Worm (Caenorhabditis elegans) whole organism, midembryonic: ENCODE data around the gene taf-12.

Source experiments
- T22C8.4 ChIP-seq: fragments of 200-800 bp; sonication (Bioruptor generic); IDR thresholded peaks from 2 replicates; pipeline ENCODE4 v1.3.6; 2022; ENCODE audit warnings: missing genetic modification characterization, missing compliant biosample characterization
- cog-1 ChIP-seq: sonication (generic microtip); optimal IDR thresholded peaks from 2 replicates; lab custom pipeline; 2016; ENCODE audit warnings: missing genetic modification characterization, missing compliant biosample characterization
- flt-1 ChIP-seq: fragments of 200-800 bp; sonication (Bioruptor generic); IDR thresholded peaks from 2 replicates; pipeline ENCODE4 v1.3.6; 2022; ENCODE audit warnings: missing genetic modification characterization, missing compliant biosample characterization
- klf-2 ChIP-seq: fragments of 200-800 bp; sonication (Bioruptor generic); conservative IDR thresholded peaks from 2 replicates; pipeline ENCODE4 v1.3.6; 2022; ENCODE audit warnings: missing genetic modification reagents, missing genetic modification characterization, missing compliant biosample characterization
- med-1 ChIP-seq: sonication (generic microtip); optimal IDR thresholded peaks from 2 replicates; lab custom pipeline; 2017; ENCODE audit warnings: missing genetic modification characterization, mild to moderate bottlenecking, missing compliant biosample characterization, antibody characterized with exemption, missing genetic modification reagents; ENCODE audit not compliant: insufficient read depth
- ref-1 ChIP-seq: fragments of 200-800 bp; sonication (Bioruptor generic); conservative IDR thresholded peaks from 2 replicates; pipeline ENCODE4 v1.3.6; 2022; ENCODE audit warnings: missing genetic modification reagents, missing genetic modification characterization, missing compliant biosample characterization
- tab-1 ChIP-seq: fragments of 200-800 bp; sonication (Bioruptor generic); IDR thresholded peaks from 2 replicates; pipeline ENCODE4 v1.3.6; 2022; ENCODE audit warnings: missing genetic modification characterization, missing compliant biosample characterization
- ztf-23 ChIP-seq: fragments of 200-800 bp; sonication (Bioruptor generic); IDR thresholded peaks from 2 replicates; pipeline ENCODE4 v1.3.6; 2022; ENCODE audit warnings: missing genetic modification reagents, missing genetic modification characterization, missing compliant biosample characterization
- ztf-29 ChIP-seq: fragments of 200-800 bp; sonication (Bioruptor generic); IDR thresholded peaks from 2 replicates; pipeline ENCODE4 v1.3.6; 2022; ENCODE audit warnings: missing genetic modification reagents, missing genetic modification characterization, missing compliant biosample characterization

taf-12 gene

DNA sequence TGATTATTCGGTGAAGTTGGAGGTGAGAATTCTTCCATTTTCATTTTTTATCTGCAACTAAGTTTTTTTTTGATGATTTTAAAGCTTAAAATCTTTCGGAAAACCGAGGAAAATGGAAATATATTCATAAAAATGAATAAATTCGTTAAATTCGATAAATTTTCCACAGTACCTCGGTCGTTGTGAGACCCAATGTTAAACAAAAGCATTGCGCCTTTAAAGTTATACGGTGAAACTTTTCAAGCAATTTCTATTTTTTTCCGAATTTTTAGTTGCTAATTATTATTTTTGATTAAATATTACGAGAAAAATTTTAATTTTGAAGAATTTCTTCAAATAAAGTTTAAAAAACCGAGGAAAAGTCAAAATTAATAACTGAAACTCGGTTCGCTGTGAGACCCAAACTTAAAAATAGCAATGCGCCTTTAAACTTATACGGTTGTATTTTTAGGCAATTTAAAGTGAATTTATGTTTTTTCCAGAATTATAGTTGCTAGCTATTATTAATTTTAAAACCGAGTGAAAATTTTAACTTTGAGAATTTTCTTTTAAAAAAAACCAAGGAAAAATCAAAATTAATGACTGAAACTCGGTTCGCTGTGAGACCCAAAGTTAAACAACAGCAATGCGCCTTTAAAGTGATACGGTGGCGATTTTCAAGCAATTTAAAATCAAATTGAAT, at the start of gene taf-12:
Gene taf-12, minus strand, starts transcription at position 51 of the 682 bp plus-strand sequence.
- TF ChIP-seq med-1 (no peak), flt-1 (no peak), ztf-29 (GFP tag; lab: Robert Waterston, UW) (no peak), T22C8.4 (GFP tag; lab: Robert Waterston, UW) (no peak), cog-1 (no peak), tab-1 (GFP tag; lab: Robert Waterston, UW) (no peak), ztf-23 (GFP tag; lab: Robert Waterston, UW) (no peak), klf-2 (GFP tag; lab: Robert Waterston, UW) (no peak), ref-1 (GFP tag; lab: Robert Waterston, UW) (no peak)

ce11 chrIII:11918247-11918769, 49.2 kb upstream of the taf-12 start, which contains the start of gene znf-593:
TSS of gene znf-593 (minus strand) at chrIII:11918719.
- peak; percentile 72; the same call in 1 of the 2 replicates for TF ChIP-seq flt-1
- no peak for TF ChIP-seq ref-1 (GFP tag; lab: Robert Waterston, UW)

- no peak for TF ChIP-seq ztf-23 (GFP tag; lab: Robert Waterston, UW)
- TF ChIP-seq T22C8.4 (GFP tag; lab: Robert Waterston, UW): no peak
- TF ChIP-seq flt-1: no peak
- TF ChIP-seq ztf-29 (GFP tag; lab: Robert Waterston, UW): no peak
- no peak for TF ChIP-seq klf-2 (GFP tag; lab: Robert Waterston, UW)
- TF ChIP-seq ref-1 (GFP tag; lab: Robert Waterston, UW): no peak
- TF ChIP-seq med-1: no peak
- no peak for TF ChIP-seq cog-1
- TF ChIP-seq tab-1 (GFP tag; lab: Robert Waterston, UW): no peak
These were observed 48.4 kb upstream of the taf-12 start for ce11 chrIII:11917525-11917924.

DNA sequence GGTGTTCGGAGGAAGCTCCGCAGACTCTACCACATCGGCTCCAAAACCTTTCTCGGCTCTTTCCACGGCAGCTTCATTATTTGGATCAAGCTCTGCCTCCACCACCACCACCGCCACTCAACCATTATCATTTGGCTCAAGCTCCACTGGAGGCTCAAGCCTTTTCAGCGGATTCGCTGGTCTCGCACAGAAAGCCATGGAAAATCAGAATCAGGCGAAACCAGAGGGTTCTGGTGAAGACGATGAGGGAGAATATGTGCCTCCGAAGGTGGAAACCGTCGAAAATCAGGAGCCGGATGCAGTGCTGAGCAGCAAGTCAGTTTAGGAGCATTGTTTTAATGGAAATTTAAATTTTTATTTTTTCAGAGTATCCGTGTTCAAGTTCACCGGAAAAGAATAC, 48.0 kb upstream of the taf-12 start:
- no peak for TF ChIP-seq ref-1 (GFP tag; lab: Robert Waterston, UW)
- TF ChIP-seq flt-1: no peak
- TF ChIP-seq ztf-29 (GFP tag; lab: Robert Waterston, UW): no peak
- TF ChIP-seq tab-1 (GFP tag; lab: Robert Waterston, UW): no peak
- TF ChIP-seq med-1: no peak
- no peak for TF ChIP-seq klf-2 (GFP tag; lab: Robert Waterston, UW)
- TF ChIP-seq T22C8.4 (GFP tag; lab: Robert Waterston, UW): no peak
- no peak for TF ChIP-seq ztf-23 (GFP tag; lab: Robert Waterston, UW)
- no peak for TF ChIP-seq cog-1

DNA sequence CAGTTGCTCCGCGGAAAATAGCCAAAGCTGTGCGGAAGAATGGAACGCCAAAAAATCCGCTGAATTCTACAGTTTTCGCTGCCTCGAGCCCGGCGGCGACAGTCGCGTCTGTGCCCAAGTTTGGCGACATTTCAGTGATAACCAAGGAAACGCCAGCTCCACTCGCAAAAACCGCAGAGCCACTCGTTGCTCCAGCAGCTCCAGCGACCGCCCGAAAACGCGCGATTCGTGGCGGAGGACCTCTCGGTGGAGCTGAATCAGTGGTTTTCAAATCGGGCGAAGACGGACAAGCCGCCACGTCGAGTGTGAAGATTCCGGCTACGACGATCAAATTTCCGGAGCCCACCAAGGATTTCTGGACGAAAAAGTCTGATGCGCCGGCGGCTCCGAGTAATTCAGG, 47.2 kb upstream of the taf-12 start:
- TF ChIP-seq ref-1 (GFP tag; lab: Robert Waterston, UW) (no peak), med-1 (no peak), tab-1 (GFP tag; lab: Robert Waterston, UW) (no peak), flt-1 (no peak), cog-1 (no peak), ztf-29 (GFP tag; lab: Robert Waterston, UW) (no peak), ztf-23 (GFP tag; lab: Robert Waterston, UW) (no peak), klf-2 (GFP tag; lab: Robert Waterston, UW) (no peak), T22C8.4 (GFP tag; lab: Robert Waterston, UW) (no peak)

DNA sequence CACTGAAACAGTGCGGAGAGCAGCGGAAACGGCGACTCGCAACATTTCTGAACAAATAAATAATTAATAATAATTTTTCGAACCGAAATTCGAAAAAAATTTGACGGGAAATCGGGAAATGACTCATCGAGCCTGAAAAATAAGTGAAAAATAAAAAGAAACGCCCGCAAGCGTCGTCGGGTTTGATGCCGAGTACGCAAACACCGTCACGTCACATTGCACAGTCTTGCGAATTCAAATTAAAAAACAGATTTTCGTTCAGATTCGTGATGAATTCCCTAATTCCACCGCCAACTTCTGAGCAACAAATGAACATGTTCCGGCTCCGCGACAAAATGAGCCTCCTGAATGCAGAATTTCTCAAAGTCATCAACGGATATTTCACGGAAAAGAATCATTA, 46.6 kb upstream of the taf-12 start, which contains the start of the genes ndab-1 and npp-16:
Gene ndab-1, minus strand, starts transcription at position 47 of the 400 bp plus-strand sequence.
Gene npp-16, plus strand, starts transcription at position 263 of the 400 bp plus-strand sequence.
- TF ChIP-seq T22C8.4 (GFP tag; lab: Robert Waterston, UW) (no peak), flt-1 (0 out of 2 replicates have a peak, but pooled peaks have one; percentile 36), ref-1 (GFP tag; lab: Robert Waterston, UW) (no peak), tab-1 (GFP tag; lab: Robert Waterston, UW) (no peak)

ce11 chrIII:11914220-11914619, 45.1 kb upstream of the taf-12 start, which contains the start of gene Y56A3A.16:
TSS of gene Y56A3A.16 (minus strand) at chrIII:11914320.
- TF ChIP-seq ztf-29 (GFP tag; lab: Robert Waterston, UW): no peak
- no peak for TF ChIP-seq ztf-23 (GFP tag; lab: Robert Waterston, UW)
- TF ChIP-seq med-1: no peak
- TF ChIP-seq cog-1: no peak
- no peak for TF ChIP-seq ref-1 (GFP tag; lab: Robert Waterston, UW)

DNA sequence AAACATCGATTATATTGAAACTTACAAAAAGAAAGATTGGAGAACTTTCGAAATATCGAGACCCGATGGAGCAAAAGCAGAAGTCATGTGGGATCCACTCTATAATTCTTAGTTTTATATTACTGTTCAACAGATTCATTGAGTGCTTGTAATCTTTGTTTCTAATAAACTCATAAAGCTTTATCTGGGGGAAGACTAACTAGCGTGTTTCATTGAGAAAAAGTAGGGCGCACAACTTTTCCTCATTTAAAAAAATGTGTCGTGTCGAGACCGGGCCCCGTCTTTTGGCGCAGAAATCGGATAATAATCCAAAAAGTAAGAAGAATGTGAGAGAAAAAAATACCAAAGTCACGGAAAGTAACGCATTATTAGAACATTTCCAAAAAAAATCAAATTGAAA, 40.7 kb upstream of the taf-12 start, which contains the start of gene faah-4:
Gene faah-4, minus strand, starts transcription at position 101 of the 400 bp plus-strand sequence.
- TF ChIP-seq tab-1 (GFP tag; lab: Robert Waterston, UW) (no peak), ztf-23 (GFP tag; lab: Robert Waterston, UW) (no peak), T22C8.4 (GFP tag; lab: Robert Waterston, UW) (no peak), cog-1 (no peak), ztf-29 (GFP tag; lab: Robert Waterston, UW) (no peak), flt-1 (no peak), med-1 (no peak), klf-2 (GFP tag; lab: Robert Waterston, UW) (no peak), ref-1 (GFP tag; lab: Robert Waterston, UW) (no peak)

DNA sequence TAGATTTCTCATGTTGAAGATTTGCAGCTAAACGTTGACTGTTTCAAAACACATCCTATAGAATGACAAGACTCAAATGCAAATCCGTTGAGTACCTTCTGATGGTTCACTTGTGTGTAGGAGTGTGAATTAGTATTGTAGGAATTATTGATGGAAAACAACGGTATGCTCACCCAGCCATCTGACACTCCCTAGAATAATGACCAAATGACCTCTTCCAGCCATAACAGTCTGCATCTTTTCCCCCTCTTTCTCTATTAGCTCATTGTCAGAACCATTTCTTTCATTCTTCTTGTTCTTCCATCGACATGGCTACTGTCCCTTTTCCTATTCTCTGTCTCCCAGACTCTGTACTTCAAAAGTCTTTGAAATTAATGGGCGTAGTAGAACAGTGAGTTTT, 39.6 kb upstream of the taf-12 start, which contains the start of gene fbxb-24:
Gene fbxb-24, plus strand, starts transcription at position 301 of the 400 bp plus-strand sequence.
- TF ChIP-seq flt-1: no peak
- no peak for TF ChIP-seq ztf-23 (GFP tag; lab: Robert Waterston, UW)
- TF ChIP-seq ref-1 (GFP tag; lab: Robert Waterston, UW): no peak
- no peak for TF ChIP-seq med-1
- no peak for TF ChIP-seq cog-1
- TF ChIP-seq ztf-29 (GFP tag; lab: Robert Waterston, UW): no peak
- no peak for TF ChIP-seq tab-1 (GFP tag; lab: Robert Waterston, UW)
- no peak for TF ChIP-seq T22C8.4 (GFP tag; lab: Robert Waterston, UW)
- no peak for TF ChIP-seq klf-2 (GFP tag; lab: Robert Waterston, UW)

- no peak for TF ChIP-seq cog-1
- TF ChIP-seq klf-2 (GFP tag; lab: Robert Waterston, UW): no peak
- no peak for TF ChIP-seq tab-1 (GFP tag; lab: Robert Waterston, UW)
- no peak for TF ChIP-seq ztf-23 (GFP tag; lab: Robert Waterston, UW)
- no peak for TF ChIP-seq T22C8.4 (GFP tag; lab: Robert Waterston, UW)
- no peak for TF ChIP-seq ztf-29 (GFP tag; lab: Robert Waterston, UW)
These were observed 38.1 kb upstream of the taf-12 start, which contains the start of gene sdz-33 for ce11 chrIII:11907177-11907576. TSS of gene sdz-33 (plus strand) at chrIII:11907477.
